Fruit fly (Drosophila melanogaster) whole organism, prepupa: ENCODE results near the gene CG14052.

Source experiments
- CG11902 ChIP-seq: fragments of 200-800 bp; sonication (Bioruptor generic); optimal IDR thresholded peaks from 3 replicates; lab custom pipeline; 2016; ENCODE audit warnings: missing biosample characterization, missing genetic modification characterization
- CG15336 ChIP-seq: fragments of 200-800 bp; sonication (Bioruptor generic); IDR thresholded peaks from 2 replicates; pipeline ENCODE4 v1.3.6; 2022; ENCODE audit warnings: missing biosample characterization, missing genetic modification characterization
- CG1621 ChIP-seq: fragments of 200-800 bp; sonication (Bioruptor generic); optimal IDR thresholded peaks from 3 replicates; lab custom pipeline; 2018; ENCODE audit warnings: missing biosample characterization, mild to moderate bottlenecking, missing genetic modification characterization
- CG3032 ChIP-seq: fragments of 200-800 bp; optimal IDR thresholded peaks from 2 replicates; lab custom pipeline; 2019; ENCODE audit warnings: missing biosample characterization, mild to moderate bottlenecking, missing genetic modification characterization, moderate library complexity
- CG31627 ChIP-seq: fragments of 200-800 bp; sonication (Bioruptor generic); optimal IDR thresholded peaks from 3 replicates; lab custom pipeline; 2016; ENCODE audit warnings: missing biosample characterization, missing genetic modification characterization
- CG32006 ChIP-seq: fragments of 200-800 bp; sonication (Bioruptor generic); optimal IDR thresholded peaks from 3 replicates; lab custom pipeline; 2017; ENCODE audit warnings: missing biosample characterization, mild to moderate bottlenecking, missing genetic modification characterization
- CG34406 ChIP-seq: fragments of 200-800 bp; sonication (Bioruptor generic); optimal IDR thresholded peaks from 3 replicates; lab custom pipeline; 2016; ENCODE audit warnings: missing biosample characterization, missing genetic modification characterization
- CG6163 ChIP-seq: fragments of 200-800 bp; sonication (Bioruptor generic); IDR thresholded peaks from 3 replicates; pipeline ENCODE4 v1.3.6; 2022; ENCODE audit warnings: missing biosample characterization, missing genetic modification characterization
- CG6276 ChIP-seq: fragments of 200-800 bp; sonication (Bioruptor generic); optimal IDR thresholded peaks from 2 replicates; lab custom pipeline; 2017; ENCODE audit warnings: missing biosample characterization, mild to moderate bottlenecking, missing genetic modification characterization
- CG6854 ChIP-seq: fragments of 200-800 bp; sonication (Bioruptor generic); optimal IDR thresholded peaks from 2 replicates; lab custom pipeline; 2017; ENCODE audit warnings: missing biosample characterization, mild to moderate bottlenecking, missing genetic modification characterization
- CG7368 ChIP-seq: fragments of 200-800 bp; sonication (Bioruptor generic); optimal IDR thresholded peaks from 3 replicates; lab custom pipeline; 2016; ENCODE audit warnings: missing biosample characterization, missing genetic modification characterization
- CG8119 ChIP-seq: fragments of 200-800 bp; sonication (Bioruptor generic); IDR thresholded peaks from 3 replicates; pipeline ENCODE4 v1.3.6; 2022; ENCODE audit warnings: missing biosample characterization, missing genetic modification characterization
- CG8632 ChIP-seq: fragments of 200-800 bp; sonication (Bioruptor generic); optimal IDR thresholded peaks from 3 replicates; lab custom pipeline; 2016; ENCODE audit warnings: missing biosample characterization, missing genetic modification characterization
- CG9139 ChIP-seq: fragments of 200-800 bp; sonication (Bioruptor generic); optimal IDR thresholded peaks from 3 replicates; lab custom pipeline; 2017; ENCODE audit warnings: missing biosample characterization, mild to moderate bottlenecking, missing genetic modification characterization
- Eip75B ChIP-seq: fragments of 200-800 bp; sonication (Bioruptor generic); optimal IDR thresholded peaks from 3 replicates; lab custom pipeline; 2016; ENCODE audit warnings: missing biosample characterization, missing genetic modification characterization
- Eip78C ChIP-seq: fragments of 200-800 bp; sonication (Bioruptor generic); peaks from one replicate; lab custom pipeline; 2016; ENCODE audit warnings: missing biosample characterization, missing genetic modification characterization
- Ets96B ChIP-seq: fragments of 200-800 bp; optimal IDR thresholded peaks from 2 replicates; lab custom pipeline; 2019; ENCODE audit warnings: missing biosample characterization, mild to moderate bottlenecking, missing genetic modification characterization, moderate library complexity
- Hr4 ChIP-seq: fragments of 200-800 bp; sonication (Bioruptor generic); optimal IDR thresholded peaks from 3 replicates; lab custom pipeline; 2016; ENCODE audit warnings: missing biosample characterization, missing genetic modification characterization
- Lpt ChIP-seq: fragments of 200-800 bp; sonication (Bioruptor generic); optimal IDR thresholded peaks from 3 replicates; lab custom pipeline; 2016; ENCODE audit warnings: missing biosample characterization, missing genetic modification characterization
- Met ChIP-seq: fragments of 200-800 bp; sonication (Bioruptor generic); optimal IDR thresholded peaks from 3 replicates; lab custom pipeline; 2016; ENCODE audit warnings: missing biosample characterization, missing genetic modification characterization
- OdsH ChIP-seq: fragments of 200-800 bp; sonication (Bioruptor generic); optimal IDR thresholded peaks from 3 replicates; lab custom pipeline; 2016; ENCODE audit warnings: missing biosample characterization, missing genetic modification characterization
- Sox14 ChIP-seq: fragments of 200-800 bp; sonication (Bioruptor generic); optimal IDR thresholded peaks from 3 replicates; lab custom pipeline; 2016; ENCODE audit warnings: missing biosample characterization, missing genetic modification characterization
- acj6 ChIP-seq: fragments of 200-800 bp; sonication (Bioruptor generic); optimal IDR thresholded peaks from 3 replicates; lab custom pipeline; 2016; ENCODE audit warnings: missing biosample characterization, missing genetic modification characterization
- cyc ChIP-seq: fragments of 200-800 bp; sonication (Bioruptor generic); optimal IDR thresholded peaks from 3 replicates; lab custom pipeline; 2016; ENCODE audit warnings: missing biosample characterization, missing genetic modification characterization
- eg ChIP-seq: fragments of 200-800 bp; sonication (Bioruptor generic); IDR thresholded peaks from 3 replicates; pipeline ENCODE4 v1.3.6; 2022; ENCODE audit warnings: missing biosample characterization, missing genetic modification characterization
- esn ChIP-seq: fragments of 200-800 bp; sonication (Bioruptor generic); optimal IDR thresholded peaks from 2 replicates; lab custom pipeline; 2016; ENCODE audit warnings: missing biosample characterization, mild to moderate bottlenecking, missing genetic modification characterization, moderate library complexity
- fd85E ChIP-seq: fragments of 200-800 bp; sonication (Bioruptor generic); optimal IDR thresholded peaks from 3 replicates; lab custom pipeline; 2016; ENCODE audit warnings: missing biosample characterization, missing genetic modification characterization
- lz ChIP-seq: fragments of 200-800 bp; sonication (Bioruptor generic); optimal IDR thresholded peaks from 3 replicates; lab custom pipeline; 2016; ENCODE audit warnings: missing biosample characterization, missing genetic modification characterization
- pdm3 ChIP-seq: fragments of 200-800 bp; sonication (Bioruptor generic); optimal IDR thresholded peaks from 3 replicates; lab custom pipeline; 2016; ENCODE audit warnings: missing biosample characterization, missing genetic modification characterization
- ss ChIP-seq, 2 experiments: fragments of 200-800 bp; sonication (Bioruptor generic); optimal IDR thresholded peaks; 2 replicates in 1 of 2; 3 replicates in 1 of 2; lab custom pipeline; 2017 to 2018; ENCODE audit warnings: mild to moderate bottlenecking in 2 of 2, missing biosample characterization in 2 of 2, missing genetic modification characterization in 2 of 2, moderate library complexity in 1 of 2
- svp ChIP-seq: fragments of 200-800 bp; sonication (Bioruptor generic); peaks from one replicate; lab custom pipeline; 2016; ENCODE audit warnings: missing biosample characterization, missing genetic modification characterization
- topi ChIP-seq: fragments of 200-800 bp; sonication (Bioruptor generic); optimal IDR thresholded peaks from 3 replicates; lab custom pipeline; 2016; ENCODE audit warnings: missing biosample characterization, missing genetic modification characterization
- vri ChIP-seq: fragments of 200-800 bp; sonication (Bioruptor generic); optimal IDR thresholded peaks from 3 replicates; lab custom pipeline; 2016; ENCODE audit warnings: missing biosample characterization, mild to moderate bottlenecking, missing genetic modification characterization

Gene CG14052

dm6 chrX:2199303-2199702 lies 24.3 kb upstream of the CG14052 start:
- TF ChIP-seq svp (GFP tag; lab: Kevin White, UChicago) (peak; percentile 49), acj6 (GFP tag; lab: Kevin White, UChicago) (no peak)

dm6 chrX:2203766-2204165 lies 19.8 kb upstream of the CG14052 start, which contains the start of gene FarO:
TSS of gene FarO (minus strand) at chrX:2203866.
- TF ChIP-seq Sox14 (GFP tag; lab: Kevin White, UChicago) = no peak
- TF ChIP-seq CG34406 (GFP tag; lab: Kevin White, UChicago) = no peak
- TF ChIP-seq CG8632 (GFP tag; lab: Kevin White, UChicago) = no peak
- TF ChIP-seq CG6163 (GFP tag; lab: Robert Waterston, UW) = no peak
- no peak for TF ChIP-seq svp (GFP tag; lab: Kevin White, UChicago)
- no peak for TF ChIP-seq Hr4
- no peak for TF ChIP-seq OdsH (GFP tag; lab: Kevin White, UChicago)
- no peak for TF ChIP-seq CG6276
- no peak for TF ChIP-seq ss (GFP tag; optimal IDR thresholded peaks at IDR 0.05; lab: Kevin White, UChicago)
- no peak for TF ChIP-seq CG1621 (tag; lab: Kevin White, UChicago)
- no peak for TF ChIP-seq topi (GFP tag; lab: Kevin White, UChicago)
- TF ChIP-seq vri (GFP tag; lab: Kevin White, UChicago) = no peak
- no peak for TF ChIP-seq CG32006 (GFP tag; lab: Kevin White, UChicago)

- TF ChIP-seq esn (GFP tag; lab: Kevin White, UChicago) = no peak
- no peak for TF ChIP-seq pdm3 (GFP tag; lab: Kevin White, UChicago)
- TF ChIP-seq CG31627 (GFP tag; lab: Kevin White, UChicago) = no peak
- peak; percentile 49 for TF ChIP-seq CG6276
- TF ChIP-seq svp (GFP tag; lab: Kevin White, UChicago) = peak; percentile 44
- peak; percentile 46 for TF ChIP-seq CG32006 (GFP tag; lab: Kevin White, UChicago)
- peak; percentile 56; the same call in 1 of the 3 replicates for TF ChIP-seq eg (GFP tag; lab: Robert Waterston, UW)
- TF ChIP-seq, all 60 proteins: peak for 4
Observed at dm6 chrX:2208641-2209241, 14.8 kb upstream of the CG14052 start.

- peak; percentile 42; the same call in 1 of the 2 replicates for TF ChIP-seq CG15336 (GFP tag; lab: Robert Waterston, UW)
- peak; percentile 92 for TF ChIP-seq svp (GFP tag; lab: Kevin White, UChicago)
- TF ChIP-seq CG6276 = no peak
- TF ChIP-seq CG8119 (GFP tag; lab: Robert Waterston, UW) = 0 out of 3 replicates have a peak, but pooled peaks have one; percentile 16
- peak; percentile 12 for TF ChIP-seq Met (GFP tag; lab: Kevin White, UChicago)
- TF ChIP-seq Eip78C (GFP tag; lab: Kevin White, UChicago) = peak; percentile 20
- no peak for TF ChIP-seq ss (GFP tag; optimal IDR thresholded peaks at IDR 0.05; lab: Kevin White, UChicago)
- TF ChIP-seq CG6163 (GFP tag; lab: Robert Waterston, UW) = 0 out of 3 replicates have a peak, but pooled peaks have one; percentile 34
- TF ChIP-seq Hr4 = peak; percentile 33
- TF ChIP-seq Eip75B (GFP tag; lab: Kevin White, UChicago) = no peak
- peak; percentile 9 for TF ChIP-seq topi (GFP tag; lab: Kevin White, UChicago)
- TF ChIP-seq eg (GFP tag; lab: Robert Waterston, UW) = peak; percentile 36; the same call in 1 of the 3 replicates
Observed at dm6 chrX:2212327-2212820, 11.2 kb upstream of the CG14052 start.

- TF ChIP-seq CG3032 (tag; lab: Kevin White, UChicago) (no peak), Eip75B (GFP tag; lab: Kevin White, UChicago) (peak; percentile 31), Eip78C (GFP tag; lab: Kevin White, UChicago) (peak; percentile 55), svp (GFP tag; lab: Kevin White, UChicago) (peak; percentile 80)
Observed at dm6 chrX:2213759-2214406, 9.7 kb upstream of the CG14052 start, which contains the start of gene SmydA-8. TSS of gene SmydA-8 (minus strand) at chrX:2213809.

- no peak for TF ChIP-seq CG6854 (GFP tag; lab: Kevin White, UChicago)
- no peak for TF ChIP-seq CG9139
- TF ChIP-seq esn (GFP tag; lab: Kevin White, UChicago) = no peak
- TF ChIP-seq cyc (GFP tag; lab: Kevin White, UChicago) = no peak
- TF ChIP-seq CG7368 (GFP tag; lab: Kevin White, UChicago) = no peak
- TF ChIP-seq lz = no peak
- TF ChIP-seq CG8632 (GFP tag; lab: Kevin White, UChicago) = no peak
- TF ChIP-seq ss (GFP tag; optimal IDR thresholded peaks at IDR 0.05; lab: Kevin White, UChicago) = no peak
- no peak for TF ChIP-seq pdm3 (GFP tag; lab: Kevin White, UChicago)
- TF ChIP-seq Eip75B (GFP tag; lab: Kevin White, UChicago) = no peak
- no peak for TF ChIP-seq CG11902 (GFP tag; lab: Kevin White, UChicago)
- TF ChIP-seq CG6276 = no peak
- no peak for TF ChIP-seq fd85E
- TF ChIP-seq Ets96B = no peak
- no peak for TF ChIP-seq Lpt
Observed at dm6 chrX:2218455-2218854, 5.1 kb upstream of the CG14052 start.
